Fruit fly (Drosophila melanogaster): Measurements from ENCODE around the gene kat80.

dm6 chrX:16323536-16323935 lies 47.6 kb upstream of the kat80 start:
- TF ChIP-seq CG8478 (optimal IDR thresholded peaks at IDR 0.05) (no peak), usp (GFP tag; optimal IDR thresholded peaks at IDR 0.05) (no peak), pan (optimal IDR thresholded peaks at IDR 0.05) (no peak), psq (optimal IDR thresholded peaks at IDR 0.05) (no peak), EcR (GFP tag; optimal IDR thresholded peaks at IDR 0.05) (no peak), Dll (optimal IDR thresholded peaks at IDR 0.05) (no peak)

Data from whole organism.